Worm (Caenorhabditis elegans): ENCODE data around the gene ZK112.4.
A peak's percentile ranks its signal among the peaks of the same experiment; 100 is the strongest.

ZK112.4 gene

ce11 chrIII:7729534-7730061 is at the start of gene ZK112.4:
Gene ZK112.4, minus strand, starts transcription at chrIII:7730011.
- peak; percentile 28; the same call in 1 of the 2 replicates for TF ChIP-seq flt-1 (GFP tag; IDR thresholded peaks at IDR 0.05)
- TF ChIP-seq klf-2 (GFP tag; conservative IDR thresholded peaks at IDR 0.05) = no peak
- TF ChIP-seq ztf-23 (GFP tag; IDR thresholded peaks at IDR 0.05) = peak; percentile 27; the same call in 1 of the 2 replicates
- TF ChIP-seq tab-1 (GFP tag; IDR thresholded peaks at IDR 0.05) = no peak
- TF ChIP-seq ztf-29 (GFP tag; IDR thresholded peaks at IDR 0.05) = no peak
- TF ChIP-seq cog-1 (tag; optimal IDR thresholded peaks at IDR 0.05) = peak; percentile 85

ce11 chrIII:7779313-7779712 is 49.5 kb upstream of the ZK112.4 start:
- TF ChIP-seq ztf-23 (GFP tag; IDR thresholded peaks at IDR 0.05) (no peak), med-1 (GFP tag; optimal IDR thresholded peaks at IDR 0.05; ENCODE audit: insufficient read depth) (no peak), ztf-29 (GFP tag; IDR thresholded peaks at IDR 0.05) (no peak), cog-1 (tag; optimal IDR thresholded peaks at IDR 0.05) (no peak), tab-1 (GFP tag; IDR thresholded peaks at IDR 0.05) (no peak), ref-1 (GFP tag; conservative IDR thresholded peaks at IDR 0.05) (no peak), flt-1 (GFP tag; IDR thresholded peaks at IDR 0.05) (no peak), T22C8.4 (GFP tag; IDR thresholded peaks at IDR 0.05) (no peak), klf-2 (GFP tag; conservative IDR thresholded peaks at IDR 0.05) (no peak)

ce11 chrIII:7778530-7778929 is 48.7 kb upstream of the ZK112.4 start:
- TF ChIP-seq T22C8.4 (GFP tag; IDR thresholded peaks at IDR 0.05) = no peak
- no peak for TF ChIP-seq cog-1 (tag; optimal IDR thresholded peaks at IDR 0.05)
- TF ChIP-seq med-1 (GFP tag; optimal IDR thresholded peaks at IDR 0.05; ENCODE audit: insufficient read depth) = no peak
- no peak for TF ChIP-seq ztf-23 (GFP tag; IDR thresholded peaks at IDR 0.05)
- TF ChIP-seq tab-1 (GFP tag; IDR thresholded peaks at IDR 0.05) = no peak
- TF ChIP-seq ref-1 (GFP tag; conservative IDR thresholded peaks at IDR 0.05) = no peak
- no peak for TF ChIP-seq ztf-29 (GFP tag; IDR thresholded peaks at IDR 0.05)
- TF ChIP-seq klf-2 (GFP tag; conservative IDR thresholded peaks at IDR 0.05) = no peak
- TF ChIP-seq flt-1 (GFP tag; IDR thresholded peaks at IDR 0.05) = no peak

- no peak for TF ChIP-seq ref-1 (GFP tag; conservative IDR thresholded peaks at IDR 0.05)
- TF ChIP-seq T22C8.4 (GFP tag; IDR thresholded peaks at IDR 0.05) = no peak
These were observed 46.2 kb upstream of the ZK112.4 start, which contains the start of gene bath-15 for ce11 chrIII:7775983-7776440. Gene bath-15, minus strand, starts transcription at chrIII:7776033.

- TF ChIP-seq ref-1 (GFP tag; conservative IDR thresholded peaks at IDR 0.05) = no peak
- no peak for TF ChIP-seq flt-1 (GFP tag; IDR thresholded peaks at IDR 0.05)
These were observed 44.0 kb upstream of the ZK112.4 start for ce11 chrIII:7773791-7774190.

- TF ChIP-seq klf-2 (GFP tag; conservative IDR thresholded peaks at IDR 0.05) = no peak
- TF ChIP-seq T22C8.4 (GFP tag; IDR thresholded peaks at IDR 0.05) = no peak
- TF ChIP-seq ref-1 (GFP tag; conservative IDR thresholded peaks at IDR 0.05) = no peak
- no peak for TF ChIP-seq med-1 (GFP tag; optimal IDR thresholded peaks at IDR 0.05; ENCODE audit: insufficient read depth)
- TF ChIP-seq ztf-29 (GFP tag; IDR thresholded peaks at IDR 0.05) = no peak
- TF ChIP-seq ztf-23 (GFP tag; IDR thresholded peaks at IDR 0.05) = no peak
- TF ChIP-seq tab-1 (GFP tag; IDR thresholded peaks at IDR 0.05) = no peak
- TF ChIP-seq cog-1 (tag; optimal IDR thresholded peaks at IDR 0.05) = no peak
- no peak for TF ChIP-seq flt-1 (GFP tag; IDR thresholded peaks at IDR 0.05)
These were observed 43.1 kb upstream of the ZK112.4 start, which contains the start of the genes ZK686.6 and ZK686.1 for ce11 chrIII:7772901-7773300. Gene ZK686.6, minus strand, starts transcription at chrIII:7773001. Gene ZK686.1, plus strand, starts transcription at chrIII:7773134.

- TF ChIP-seq T22C8.4 (GFP tag; IDR thresholded peaks at IDR 0.05) (no peak), flt-1 (GFP tag; IDR thresholded peaks at IDR 0.05) (0 out of 2 replicates have a peak, but pooled peaks have one; percentile 9)
These were observed 40.2 kb upstream of the ZK112.4 start, which contains the start of gene snu-23 for ce11 chrIII:7769965-7770364. Gene snu-23, minus strand, starts transcription at chrIII:7770120.

ce11 chrIII:7768963-7769362 is 39.2 kb upstream of the ZK112.4 start, which contains the start of gene ZK686.3:
Gene ZK686.3, minus strand, starts transcription at chrIII:7769063.
- TF ChIP-seq tab-1 (GFP tag; IDR thresholded peaks at IDR 0.05) (no peak), ztf-23 (GFP tag; IDR thresholded peaks at IDR 0.05) (no peak), ref-1 (GFP tag; conservative IDR thresholded peaks at IDR 0.05) (no peak), cog-1 (tag; optimal IDR thresholded peaks at IDR 0.05) (no peak), ztf-29 (GFP tag; IDR thresholded peaks at IDR 0.05) (no peak), flt-1 (GFP tag; IDR thresholded peaks at IDR 0.05) (no peak)

ce11 chrIII:7767415-7767814 is 37.6 kb upstream of the ZK112.4 start, which contains the start of gene ZK686.5:
Gene ZK686.5, minus strand, starts transcription at chrIII:7767515.
- TF ChIP-seq cog-1 (tag; optimal IDR thresholded peaks at IDR 0.05) (no peak), med-1 (GFP tag; optimal IDR thresholded peaks at IDR 0.05; ENCODE audit: insufficient read depth) (no peak), flt-1 (GFP tag; IDR thresholded peaks at IDR 0.05) (no peak), ztf-23 (GFP tag; IDR thresholded peaks at IDR 0.05) (no peak), klf-2 (GFP tag; conservative IDR thresholded peaks at IDR 0.05) (no peak), ztf-29 (GFP tag; IDR thresholded peaks at IDR 0.05) (no peak), T22C8.4 (GFP tag; IDR thresholded peaks at IDR 0.05) (no peak), ref-1 (GFP tag; conservative IDR thresholded peaks at IDR 0.05) (no peak), tab-1 (GFP tag; IDR thresholded peaks at IDR 0.05) (no peak)

ce11 chrIII:7765974-7766373 is 36.2 kb upstream of the ZK112.4 start, which contains the start of gene ZK686.2:
Gene ZK686.2, minus strand, starts transcription at chrIII:7766052.
- TF ChIP-seq flt-1 (GFP tag; IDR thresholded peaks at IDR 0.05) = 0 out of 2 replicates have a peak, but pooled peaks have one; percentile 19
- peak; percentile 55 for TF ChIP-seq T22C8.4 (GFP tag; IDR thresholded peaks at IDR 0.05)
- TF ChIP-seq ref-1 (GFP tag; conservative IDR thresholded peaks at IDR 0.05) = no peak

- TF ChIP-seq tab-1 (GFP tag; IDR thresholded peaks at IDR 0.05) = no peak
- no peak for TF ChIP-seq med-1 (GFP tag; optimal IDR thresholded peaks at IDR 0.05; ENCODE audit: insufficient read depth)
- no peak for TF ChIP-seq klf-2 (GFP tag; conservative IDR thresholded peaks at IDR 0.05)
- TF ChIP-seq cog-1 (tag; optimal IDR thresholded peaks at IDR 0.05) = no peak
These were observed 33.7 kb upstream of the ZK112.4 start, which contains the start of gene mtx-2 for ce11 chrIII:7763503-7763902. Gene mtx-2, minus strand, starts transcription at chrIII:7763603.

Measured in whole organism, midembryonic.